Fruit fly (Drosophila melanogaster) whole organism, prepupa: Measurements from ENCODE around the gene RpS7.

Experiments used
- CG6854 ChIP-seq: fragments of 200-800 bp; sonication (Bioruptor generic); optimal IDR thresholded peaks from 2 replicates; lab custom pipeline; 2017; ENCODE audit warnings: missing biosample characterization, mild to moderate bottlenecking, missing genetic modification characterization
- CG8319 ChIP-seq: fragments of 200-800 bp; sonication (Bioruptor generic); optimal IDR thresholded peaks from 3 replicates; lab custom pipeline; 2016; ENCODE audit warnings: missing biosample characterization, missing genetic modification characterization
- Eip75B ChIP-seq: fragments of 200-800 bp; sonication (Bioruptor generic); optimal IDR thresholded peaks from 3 replicates; lab custom pipeline; 2016; ENCODE audit warnings: missing biosample characterization, missing genetic modification characterization
- Hr4 ChIP-seq: fragments of 200-800 bp; sonication (Bioruptor generic); optimal IDR thresholded peaks from 3 replicates; lab custom pipeline; 2016; ENCODE audit warnings: missing biosample characterization, missing genetic modification characterization
- Lpt ChIP-seq: fragments of 200-800 bp; sonication (Bioruptor generic); optimal IDR thresholded peaks from 3 replicates; lab custom pipeline; 2016; ENCODE audit warnings: missing biosample characterization, missing genetic modification characterization
- OdsH ChIP-seq: fragments of 200-800 bp; sonication (Bioruptor generic); optimal IDR thresholded peaks from 3 replicates; lab custom pipeline; 2016; ENCODE audit warnings: missing biosample characterization, missing genetic modification characterization
- acj6 ChIP-seq: fragments of 200-800 bp; sonication (Bioruptor generic); optimal IDR thresholded peaks from 3 replicates; lab custom pipeline; 2016; ENCODE audit warnings: missing biosample characterization, missing genetic modification characterization
- dac ChIP-seq: fragments of 200-800 bp; sonication (Bioruptor generic); optimal IDR thresholded peaks from 2 replicates; lab custom pipeline; 2017; ENCODE audit warnings: missing biosample characterization, mild to moderate bottlenecking, missing genetic modification characterization

- TF ChIP-seq OdsH (no peak), acj6 (no peak), dac (GFP tag; lab: Kevin White, UChicago) (no peak), Eip75B (no peak), CG8319 (GFP tag; lab: Kevin White, UChicago) (no peak), Lpt (GFP tag; lab: Kevin White, UChicago) (no peak), Hr4 (GFP tag; lab: Kevin White, UChicago) (no peak), CG6854 (GFP tag; lab: Kevin White, UChicago) (no peak)
Observed at dm6 chr3R:30193826-30194225, 15.0 kb downstream of the RpS7 start.
